Worm (Caenorhabditis elegans) whole organism, midembryonic: ENCODE measurements around the gene CD4.8.

Source experiments
- T22C8.4 ChIP-seq: fragments of 200-800 bp; sonication (Bioruptor generic); IDR thresholded peaks from 2 replicates; pipeline ENCODE4 v1.3.6; 2022; ENCODE audit warnings: missing genetic modification characterization, missing compliant biosample characterization
- cog-1 ChIP-seq: sonication (generic microtip); optimal IDR thresholded peaks from 2 replicates; lab custom pipeline; 2016; ENCODE audit warnings: missing genetic modification characterization, missing compliant biosample characterization
- flt-1 ChIP-seq: fragments of 200-800 bp; sonication (Bioruptor generic); IDR thresholded peaks from 2 replicates; pipeline ENCODE4 v1.3.6; 2022; ENCODE audit warnings: missing genetic modification characterization, missing compliant biosample characterization
- klf-2 ChIP-seq: fragments of 200-800 bp; sonication (Bioruptor generic); conservative IDR thresholded peaks from 2 replicates; pipeline ENCODE4 v1.3.6; 2022; ENCODE audit warnings: missing genetic modification reagents, missing genetic modification characterization, missing compliant biosample characterization
- med-1 ChIP-seq: sonication (generic microtip); optimal IDR thresholded peaks from 2 replicates; lab custom pipeline; 2017; ENCODE audit warnings: missing genetic modification characterization, mild to moderate bottlenecking, missing compliant biosample characterization, antibody characterized with exemption, missing genetic modification reagents; ENCODE audit not compliant: insufficient read depth
- ref-1 ChIP-seq: fragments of 200-800 bp; sonication (Bioruptor generic); conservative IDR thresholded peaks from 2 replicates; pipeline ENCODE4 v1.3.6; 2022; ENCODE audit warnings: missing genetic modification reagents, missing genetic modification characterization, missing compliant biosample characterization
- tab-1 ChIP-seq: fragments of 200-800 bp; sonication (Bioruptor generic); IDR thresholded peaks from 2 replicates; pipeline ENCODE4 v1.3.6; 2022; ENCODE audit warnings: missing genetic modification characterization, missing compliant biosample characterization
- ztf-23 ChIP-seq: fragments of 200-800 bp; sonication (Bioruptor generic); IDR thresholded peaks from 2 replicates; pipeline ENCODE4 v1.3.6; 2022; ENCODE audit warnings: missing genetic modification reagents, missing genetic modification characterization, missing compliant biosample characterization
- ztf-29 ChIP-seq: fragments of 200-800 bp; sonication (Bioruptor generic); IDR thresholded peaks from 2 replicates; pipeline ENCODE4 v1.3.6; 2022; ENCODE audit warnings: missing genetic modification reagents, missing genetic modification characterization, missing compliant biosample characterization

DNA sequence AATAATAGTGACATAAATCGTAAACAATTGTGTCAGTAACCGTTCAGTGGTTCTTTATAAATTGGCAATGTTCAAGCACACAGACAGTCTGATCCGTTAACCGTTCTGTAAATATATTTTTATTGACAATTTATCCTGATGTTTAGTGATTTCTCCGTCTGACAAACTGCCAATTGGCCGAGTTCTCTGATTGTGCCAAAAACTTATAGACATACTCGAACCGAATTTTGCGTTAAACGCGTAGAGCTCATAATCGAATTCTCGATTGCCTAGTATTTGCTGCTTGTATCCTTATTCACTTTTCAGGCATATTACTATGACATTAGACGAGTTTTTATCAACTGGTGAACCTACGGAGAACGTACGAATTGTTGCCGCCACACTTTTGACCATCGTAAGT, 43.0 kb upstream of the CD4.8 start, which contains the start of gene srx-117:
- no peak for TF ChIP-seq T22C8.4 (GFP tag; lab: Robert Waterston, UW)
- no peak for TF ChIP-seq ztf-29
- TF ChIP-seq tab-1 (GFP tag; lab: Robert Waterston, UW) = no peak
- no peak for TF ChIP-seq flt-1
- TF ChIP-seq cog-1 (tag; lab: Kevin White, UChicago) = no peak
- TF ChIP-seq ztf-23 (GFP tag; lab: Robert Waterston, UW) = no peak
- TF ChIP-seq med-1 (GFP tag; lab: Kevin White, UChicago) = no peak
- TF ChIP-seq ref-1 = no peak
- no peak for TF ChIP-seq klf-2 (GFP tag; lab: Robert Waterston, UW)
